Worm (Caenorhabditis elegans): Measurements from ENCODE around the gene swsn-7.
A peak's percentile ranks its signal among the peaks of the same experiment; 100 is the strongest.

The swsn-7 gene

ce11 chrII:8075324-8075810 is 47.8 kb upstream of the swsn-7 start, which contains the start of gene K02C4.2 (continued):
- no peak for TF ChIP-seq nfya-2 (GFP tag; IDR thresholded peaks at IDR 0.05)
- no peak for TF ChIP-seq ceh-58 (GFP tag; IDR thresholded peaks at IDR 0.05)
- TF ChIP-seq lin-54 (GFP tag; optimal IDR thresholded peaks at IDR 0.05), result peak; percentile 76
- TF ChIP-seq ztf-3 (GFP tag; optimal IDR thresholded peaks at IDR 0.05), result peak; percentile 69
- TF ChIP-seq unc-62 (GFP tag; optimal IDR thresholded peaks at IDR 0.05), result no peak
- peak in 1 of 3 experiments; percentile 72 for TF ChIP-seq lin-35 (GFP tag; optimal IDR thresholded peaks at IDR 0.05)
- peak; percentile 72 for TF ChIP-seq madf-6 (GFP tag; IDR thresholded peaks at IDR 0.05)
- TF ChIP-seq sptf-2 (GFP tag; optimal IDR thresholded peaks at IDR 0.05), result peak; percentile 73
- TF ChIP-seq lin-40 (tag; optimal IDR thresholded peaks at IDR 0.05), result peak; percentile 69
- TF ChIP-seq tlf-1 (GFP tag; optimal IDR thresholded peaks at IDR 0.05), result peak; percentile 75
- TF ChIP-seq ceh-91 (GFP tag; IDR thresholded peaks at IDR 0.05), result 0 out of 2 replicates have a peak, but pooled peaks have one; percentile 8
- peak; percentile 79 for TF ChIP-seq ets-4 (GFP tag; optimal IDR thresholded peaks at IDR 0.05)
- TF ChIP-seq nhr-90 (tag; optimal IDR thresholded peaks at IDR 0.05), result peak; percentile 91
- TF ChIP-seq ztf-26 (tag; optimal IDR thresholded peaks at IDR 0.05), result peak; percentile 79
- peak; percentile 1 for TF ChIP-seq F57C9.4 (tag; optimal IDR thresholded peaks at IDR 0.05)
- peak; percentile 97 for TF ChIP-seq rpc-1 (optimal IDR thresholded peaks at IDR 0.05)
- peak; percentile 93 for TF ChIP-seq rpc-1 (tag; optimal IDR thresholded peaks at IDR 0.05)
- peak; percentile 58; the same call in 1 of the 2 replicates for TF ChIP-seq let-526 (GFP tag; IDR thresholded peaks at IDR 0.05)
- TF ChIP-seq nfya-1 (tag; optimal IDR thresholded peaks at IDR 0.05; ENCODE audit: borderline replicate concordance, insufficient read depth), result no peak
- TF ChIP-seq Y95B8A.8 (GFP tag; IDR thresholded peaks at IDR 0.05), result no peak
- peak; percentile 63 for TF ChIP-seq hrde-1 (tag; optimal IDR thresholded peaks at IDR 0.05; ENCODE audit: borderline replicate concordance)
- TF ChIP-seq efl-1 (GFP tag; optimal IDR thresholded peaks at IDR 0.05), result no peak
- TF ChIP-seq cebp-2 (GFP tag; IDR thresholded peaks at IDR 0.05), result no peak
- TF ChIP-seq aptf-2 (GFP tag; conservative IDR thresholded peaks at IDR 0.05), result peak; percentile 65; the same call in 1 of the 2 replicates
- TF ChIP-seq ama-1 (optimal IDR thresholded peaks at IDR 0.05), result no peak
- TF ChIP-seq ama-1 (GFP tag; optimal IDR thresholded peaks at IDR 0.05), result peak in 1 of 2 experiments; percentile 81
- TF ChIP-seq F23B12.7 (tag; optimal IDR thresholded peaks at IDR 0.05; ENCODE audit: insufficient read depth), result peak; percentile 76
- peak; percentile 43 for TF ChIP-seq ceh-100 (GFP tag; IDR thresholded peaks at IDR 0.05)
- TF ChIP-seq hmg-1.2 (GFP tag; IDR thresholded peaks at IDR 0.05), result peak; percentile 58
- peak; percentile 93 for TF ChIP-seq F52B5.7 (tag; optimal IDR thresholded peaks at IDR 0.05)
- TF ChIP-seq bed-1 (GFP tag; IDR thresholded peaks at IDR 0.05), result no peak
- TF ChIP-seq egl-44 (GFP tag; IDR thresholded peaks at IDR 0.05), result peak; percentile 71; the same call in 1 of the 2 replicates
- peak; percentile 72 for TF ChIP-seq attf-5 (GFP tag; optimal IDR thresholded peaks at IDR 0.05)
- peak; percentile 90 for TF ChIP-seq chd-7 (tag; optimal IDR thresholded peaks at IDR 0.05)
- no peak for TF ChIP-seq T26A5.8 (tag; optimal IDR thresholded peaks at IDR 0.05)
- TF ChIP-seq nhr-120 (GFP tag; IDR thresholded peaks at IDR 0.05), result no peak
- TF ChIP-seq pbrm-1 (GFP tag; IDR thresholded peaks at IDR 0.05), result peak; percentile 66; the same call in 1 of the 2 replicates
- TF ChIP-seq tbx-9 (tag; optimal IDR thresholded peaks at IDR 0.05; ENCODE audit: borderline replicate concordance), result peak; percentile 54
- peak; percentile 84 for TF ChIP-seq B0261.1 (tag; optimal IDR thresholded peaks at IDR 0.05)
- TF ChIP-seq nfyb-1 (GFP tag; IDR thresholded peaks at IDR 0.05), result peak; percentile 91
- TF ChIP-seq hmg-20 (GFP tag; IDR thresholded peaks at IDR 0.05), result peak; percentile 67; the same call in 1 of the 2 replicates
- no peak for TF ChIP-seq nhr-179 (tag; optimal IDR thresholded peaks at IDR 0.05)
- no peak for TF ChIP-seq bed-2 (GFP tag; IDR thresholded peaks at IDR 0.05)
- TF ChIP-seq nhr-80 (tag; optimal IDR thresholded peaks at IDR 0.05), result peak; percentile 80
- 0 out of 2 replicates have a peak, but pooled peaks have one; percentile 35 for TF ChIP-seq F37B4.10 (GFP tag; IDR thresholded peaks at IDR 0.05)
- no peak for TF ChIP-seq F39B2.1 (GFP tag; IDR thresholded peaks at IDR 0.05)
- no peak for TF ChIP-seq zfh-2 (GFP tag; conservative IDR thresholded peaks at IDR 0.05)
- 0 out of 2 replicates have a peak, but pooled peaks have one; percentile 67 for TF ChIP-seq madf-3 (GFP tag; IDR thresholded peaks at IDR 0.05)
- TF ChIP-seq him-1 (tag; optimal IDR thresholded peaks at IDR 0.05), result peak; percentile 99
